Fruit fly (Drosophila melanogaster) whole organism, embryonic: Measurements from ENCODE around the gene CG15764.

Experiments
- ATbp ChIP-seq: fragments of 200-800 bp; sonication (Bioruptor generic); optimal IDR thresholded peaks from 2 replicates; lab custom pipeline; 2017; ENCODE audit warnings: missing biosample characterization, mild to moderate bottlenecking, missing genetic modification characterization, missing genetic modification reagents
- Ada2b ChIP-seq: fragments of 200-800 bp; sonication (Bioruptor generic); IDR thresholded peaks from 2 replicates; pipeline ENCODE4 v1.3.6; 2022; ENCODE audit warnings: missing biosample characterization, missing genetic modification characterization
- C15 ChIP-seq: fragments of 200-800 bp; sonication (Bioruptor generic); IDR thresholded peaks from 3 replicates; pipeline ENCODE4 v1.3.6; 2022; ENCODE audit warnings: missing biosample characterization, missing genetic modification characterization
- CG11456 ChIP-seq: fragments of 200-800 bp; sonication (Bioruptor generic); IDR thresholded peaks from 3 replicates; pipeline ENCODE4 v1.3.6; 2022; ENCODE audit warnings: missing biosample characterization, missing genetic modification characterization
- CG11723 ChIP-seq: fragments of 200-800 bp; sonication (Bioruptor generic); optimal IDR thresholded peaks from 2 replicates; lab custom pipeline; 2017; ENCODE audit warnings: missing biosample characterization, mild to moderate bottlenecking, missing genetic modification characterization
- CG13424 ChIP-seq: fragments of 200-800 bp; sonication (Bioruptor generic); optimal IDR thresholded peaks from 2 replicates; lab custom pipeline; 2019; ENCODE audit warnings: missing biosample characterization, mild to moderate bottlenecking, missing genetic modification characterization, moderate library complexity
- CG14667 ChIP-seq: fragments of 200-800 bp; sonication (Bioruptor generic); IDR thresholded peaks from 2 replicates; pipeline ENCODE4 v1.3.6; 2022; ENCODE audit warnings: missing biosample characterization, missing genetic modification characterization
- CG17802 ChIP-seq: fragments of 200-800 bp; sonication (Bioruptor generic); optimal IDR thresholded peaks from 2 replicates; lab custom pipeline; 2018; ENCODE audit warnings: missing biosample characterization, mild to moderate bottlenecking, missing genetic modification characterization, moderate library complexity
- CG18262 ChIP-seq: fragments of 200-800 bp; optimal IDR thresholded peaks from 3 replicates; lab custom pipeline; 2019; ENCODE audit warnings: missing biosample characterization, mild to moderate bottlenecking, missing genetic modification characterization, moderate library complexity
- CG2116 ChIP-seq: fragments of 200-800 bp; sonication (Bioruptor generic); optimal IDR thresholded peaks from 3 replicates; lab custom pipeline; 2018; ENCODE audit warnings: missing biosample characterization, mild to moderate bottlenecking, missing genetic modification characterization
- CG31224 ChIP-seq: fragments of 200-800 bp; sonication (Bioruptor generic); IDR thresholded peaks from 2 replicates; pipeline ENCODE4 v1.3.6; 2022; ENCODE audit warnings: missing biosample characterization, missing genetic modification characterization
- CG32767 ChIP-seq: fragments of 200-800 bp; sonication (Bioruptor generic); IDR thresholded peaks from 2 replicates; pipeline ENCODE4 v1.3.6; 2022; ENCODE audit warnings: missing biosample characterization, missing genetic modification characterization
- CG32772 ChIP-seq: fragments of 200-800 bp; sonication (Bioruptor generic); IDR thresholded peaks from 2 replicates; pipeline ENCODE4 v1.3.6; 2022; ENCODE audit warnings: missing biosample characterization, missing genetic modification characterization
- CG33213 ChIP-seq: fragments of 200-800 bp; sonication (Bioruptor generic); optimal IDR thresholded peaks from 3 replicates; lab custom pipeline; 2016; ENCODE audit warnings: missing biosample characterization, missing genetic modification characterization
- CG34376 ChIP-seq: fragments of 200-800 bp; sonication (Bioruptor generic); optimal IDR thresholded peaks from 2 replicates; lab custom pipeline; 2018; ENCODE audit warnings: missing biosample characterization, mild to moderate bottlenecking, missing genetic modification characterization
- CG4360 ChIP-seq: fragments of 200-800 bp; sonication (Bioruptor generic); IDR thresholded peaks from 2 replicates; pipeline ENCODE4 v1.3.6; 2022; ENCODE audit warnings: missing biosample characterization, missing genetic modification characterization
- CG4424 ChIP-seq: fragments of 200-800 bp; sonication (Bioruptor generic); optimal IDR thresholded peaks from 3 replicates; lab custom pipeline; 2016; ENCODE audit warnings: missing biosample characterization, missing genetic modification characterization
- CG4854 ChIP-seq: fragments of 200-800 bp; sonication (Bioruptor generic); optimal IDR thresholded peaks from 2 replicates; lab custom pipeline; 2016; ENCODE audit warnings: missing biosample characterization, missing genetic modification characterization, inconsistent platforms
- CG6854 ChIP-seq: fragments of 200-800 bp; sonication (Bioruptor generic); optimal IDR thresholded peaks from 3 replicates; lab custom pipeline; 2017; ENCODE audit warnings: missing biosample characterization, mild to moderate bottlenecking, missing genetic modification characterization
- CG7745 ChIP-seq: fragments of 200-800 bp; sonication (Bioruptor generic); optimal IDR thresholded peaks from 2 replicates; lab custom pipeline; 2018; ENCODE audit warnings: missing biosample characterization, mild to moderate bottlenecking, missing genetic modification characterization, moderate library complexity
- CG8089 ChIP-seq: fragments of 200-800 bp; sonication (Bioruptor generic); optimal IDR thresholded peaks from 3 replicates; lab custom pipeline; 2016; ENCODE audit warnings: missing biosample characterization, missing genetic modification characterization
- CG8359 ChIP-seq: fragments of 200-800 bp; sonication (Bioruptor generic); optimal IDR thresholded peaks from 2 replicates; lab custom pipeline; 2017; ENCODE audit warnings: missing biosample characterization, mild to moderate bottlenecking, missing genetic modification characterization, borderline replicate concordance
- CG8944 ChIP-seq: fragments of 200-800 bp; sonication (Bioruptor generic); optimal IDR thresholded peaks from 3 replicates; lab custom pipeline; 2016; ENCODE audit warnings: missing biosample characterization, missing genetic modification characterization
- D19A ChIP-seq: fragments of 200-800 bp; optimal IDR thresholded peaks from 3 replicates; lab custom pipeline; 2019; ENCODE audit warnings: missing biosample characterization, mild to moderate bottlenecking, missing genetic modification characterization, moderate library complexity
- Dref ChIP-seq: fragments of 200-800 bp; sonication (Bioruptor generic); IDR thresholded peaks from 2 replicates; pipeline ENCODE4 v1.3.6; 2022; ENCODE audit warnings: missing biosample characterization, missing genetic modification characterization
- Ets65A ChIP-seq: fragments of 200-800 bp; sonication (Bioruptor generic); peaks from one replicate; lab custom pipeline; 2016; ENCODE audit warnings: missing biosample characterization, missing genetic modification characterization
- Fer1 ChIP-seq: fragments of 200-800 bp; sonication (Bioruptor generic); optimal IDR thresholded peaks from 2 replicates; lab custom pipeline; 2017; ENCODE audit warnings: missing biosample characterization, mild to moderate bottlenecking, missing genetic modification characterization
- Hsf ChIP-seq: fragments of 200-800 bp; sonication (Bioruptor generic); optimal IDR thresholded peaks from 3 replicates; lab custom pipeline; 2016; ENCODE audit warnings: missing biosample characterization, missing genetic modification characterization
- Neu2 ChIP-seq: fragments of 200-800 bp; sonication (Bioruptor generic); optimal IDR thresholded peaks from 3 replicates; lab custom pipeline; 2016; ENCODE audit warnings: missing biosample characterization, missing genetic modification characterization, borderline replicate concordance
- Oaz ChIP-seq: fragments of 200-800 bp; sonication (Bioruptor generic); IDR thresholded peaks from 2 replicates; pipeline ENCODE4 v1.3.6; 2022; ENCODE audit warnings: missing biosample characterization, missing genetic modification characterization
- Opbp ChIP-seq: fragments of 200-800 bp; sonication (Bioruptor generic); IDR thresholded peaks from 3 replicates; pipeline ENCODE4 v1.3.6; 2022; ENCODE audit warnings: missing biosample characterization, missing genetic modification characterization; ENCODE audit not compliant: partially characterized antibody
- Scr ChIP-seq: fragments of 200-800 bp; sonication (Bioruptor generic); IDR thresholded peaks from 2 replicates; pipeline ENCODE4 v1.3.6; 2022; ENCODE audit warnings: missing biosample characterization, missing genetic modification characterization; ENCODE audit not compliant: partially characterized antibody
- Spps ChIP-seq: fragments of 200-800 bp; sonication (Bioruptor generic); optimal IDR thresholded peaks from 2 replicates; lab custom pipeline; 2018; ENCODE audit warnings: missing biosample characterization, mild to moderate bottlenecking, missing genetic modification characterization
- Xbp1 ChIP-seq: fragments of 200-800 bp; sonication (Bioruptor generic); optimal IDR thresholded peaks from 3 replicates; lab custom pipeline; 2016; ENCODE audit warnings: missing biosample characterization, mild to moderate bottlenecking, missing genetic modification characterization
- Xrp1 ChIP-seq: fragments of 200-800 bp; sonication (Bioruptor generic); IDR thresholded peaks from 2 replicates; pipeline ENCODE4 v1.3.6; 2022; ENCODE audit warnings: missing biosample characterization, missing genetic modification characterization
- ato ChIP-seq: fragments of 200-800 bp; sonication (Bioruptor generic); IDR thresholded peaks from 2 replicates; pipeline ENCODE4 v1.3.6; 2022; ENCODE audit warnings: missing biosample characterization, missing genetic modification characterization; ENCODE audit not compliant: partially characterized antibody
- bbx ChIP-seq: fragments of 200-800 bp; sonication (Bioruptor generic); IDR thresholded peaks from 2 replicates; pipeline ENCODE4 v1.3.6; 2022; ENCODE audit warnings: missing biosample characterization, missing genetic modification characterization; ENCODE audit not compliant: partially characterized antibody
- bowl ChIP-seq: fragments of 200-800 bp; sonication (Bioruptor generic); IDR thresholded peaks from 2 replicates; pipeline ENCODE4 v1.3.6; 2022; ENCODE audit warnings: missing biosample characterization, missing genetic modification characterization
- chm ChIP-seq: fragments of 200-800 bp; sonication (Bioruptor generic); IDR thresholded peaks from 2 replicates; pipeline ENCODE4 v1.3.6; 2022; ENCODE audit warnings: missing biosample characterization, missing genetic modification characterization
- gsb ChIP-seq: fragments of 200-800 bp; sonication (Bioruptor generic); IDR thresholded peaks from 2 replicates; pipeline ENCODE4 v1.3.6; 2022; ENCODE audit warnings: missing biosample characterization, missing genetic modification characterization
- hbn ChIP-seq: fragments of 200-800 bp; sonication (Bioruptor generic); IDR thresholded peaks from 2 replicates; pipeline ENCODE4 v1.3.6; 2022; ENCODE audit warnings: missing biosample characterization, missing genetic modification characterization; ENCODE audit not compliant: partially characterized antibody
- lmd ChIP-seq: fragments of 200-800 bp; sonication (Bioruptor generic); IDR thresholded peaks from 2 replicates; pipeline ENCODE4 v1.3.6; 2022; ENCODE audit warnings: missing biosample characterization, missing genetic modification characterization
- repo ChIP-seq: fragments of 200-800 bp; sonication (Bioruptor generic); optimal IDR thresholded peaks from 2 replicates; lab custom pipeline; 2016; ENCODE audit warnings: missing biosample characterization, missing genetic modification characterization
- rib ChIP-seq: fragments of 200-800 bp; sonication (Bioruptor generic); IDR thresholded peaks from 2 replicates; pipeline ENCODE4 v1.3.6; 2022; ENCODE audit warnings: missing biosample characterization, missing genetic modification characterization
- sens ChIP-seq: fragments of 200-800 bp; sonication (Bioruptor generic); peaks from one replicate; lab custom pipeline; 2016; ENCODE audit warnings: missing biosample characterization, missing genetic modification characterization
- sens-2 ChIP-seq: fragments of 200-800 bp; sonication (Bioruptor generic); IDR thresholded peaks from 2 replicates; pipeline ENCODE4 v1.3.6; 2022; ENCODE audit warnings: missing biosample characterization, missing genetic modification characterization
- sob ChIP-seq: fragments of 200-800 bp; sonication (Bioruptor generic); IDR thresholded peaks from 2 replicates; pipeline ENCODE4 v1.3.6; 2022; ENCODE audit warnings: missing biosample characterization, missing genetic modification characterization
- trem ChIP-seq: fragments of 200-800 bp; optimal IDR thresholded peaks from 3 replicates; lab custom pipeline; 2019; ENCODE audit warnings: missing biosample characterization, mild to moderate bottlenecking, missing genetic modification characterization, moderate library complexity
- unpg ChIP-seq: fragments of 200-800 bp; sonication (Bioruptor generic); optimal IDR thresholded peaks from 3 replicates; lab custom pipeline; 2018; ENCODE audit warnings: missing biosample characterization, mild to moderate bottlenecking, missing genetic modification characterization, moderate library complexity
- vfl ChIP-seq: fragments of 200-800 bp; sonication (Bioruptor generic); optimal IDR thresholded peaks from 2 replicates; lab custom pipeline; 2016; ENCODE audit warnings: missing biosample characterization, missing genetic modification characterization
- z ChIP-seq: fragments of 200-800 bp; sonication (Bioruptor generic); IDR thresholded peaks from 3 replicates; pipeline ENCODE4 v1.3.6; 2022; ENCODE audit warnings: missing biosample characterization, missing genetic modification characterization

CG15764 gene

dm6 chrX:5866095-5866494 lies 2.8 kb upstream of the CG15764 start (continued):
- TF ChIP-seq Ada2b (GFP tag; lab: Robert Waterston, UW), result 0 out of 2 replicates have a peak, but pooled peaks have one; percentile 9
- TF ChIP-seq CG7745, result no peak
- TF ChIP-seq bowl (GFP tag; lab: Robert Waterston, UW), result no peak
- TF ChIP-seq Fer1 (GFP tag; lab: Kevin White, UChicago), result peak; percentile 35
- TF ChIP-seq Oaz (GFP tag; lab: Robert Waterston, UW), result no peak
- TF ChIP-seq CG33213 (GFP tag; lab: Kevin White, UChicago), result no peak
- TF ChIP-seq CG17802 (tag; lab: Kevin White, UChicago), result no peak
- TF ChIP-seq lmd, result 0 out of 2 replicates have a peak, but pooled peaks have one; percentile 9
- TF ChIP-seq CG8359 (GFP tag; lab: Kevin White, UChicago), result no peak
- TF ChIP-seq CG31224 (GFP tag; lab: Robert Waterston, UW), result no peak
- TF ChIP-seq vfl, result no peak
- no peak for TF ChIP-seq gsb (GFP tag; lab: Robert Waterston, UW)

DNA sequence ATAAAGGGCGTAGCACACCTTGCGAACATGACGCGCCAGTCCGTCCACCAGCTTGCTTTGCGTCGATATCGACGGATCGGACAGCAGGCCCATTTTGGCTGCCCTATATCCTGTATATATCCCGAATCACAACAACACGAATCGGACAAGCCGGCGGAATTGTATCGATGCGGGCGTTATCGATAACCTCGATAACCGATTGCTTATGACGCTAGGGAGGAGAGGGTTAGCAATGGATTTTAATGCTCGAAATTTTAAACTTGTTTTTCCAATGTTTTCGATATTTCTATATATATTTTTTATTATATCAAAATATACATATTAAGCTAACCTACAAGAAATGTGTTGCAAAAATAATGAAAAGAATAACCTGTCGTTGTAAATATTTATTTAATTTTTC lies 4.3 kb downstream of the CG15764 start, which contains the start of gene GAA1:
GAA1 (minus strand) TSS at position 194 of the 400 bp plus-strand sequence.
- TF ChIP-seq CG6854 (GFP tag; lab: Kevin White, UChicago) (no peak), CG4360 (peak; percentile 64; the same call in 1 of the 2 replicates), C15 (GFP tag; lab: Robert Waterston, UW) (no peak), chm (GFP tag; lab: Robert Waterston, UW) (no peak), CG11723 (GFP tag; lab: Kevin White, UChicago) (no peak), Neu2 (GFP tag; lab: Kevin White, UChicago) (no peak), CG32767 (GFP tag; lab: Robert Waterston, UW) (no peak), unpg (GFP tag; lab: Kevin White, UChicago) (no peak), hbn (GFP tag; lab: Robert Waterston, UW) (peak; percentile 78), D19A (tag; lab: Kevin White, UChicago) (peak; percentile 56), trem (tag; lab: Kevin White, UChicago) (peak; percentile 21), CG8089 (GFP tag; lab: Kevin White, UChicago) (no peak), Xrp1 (GFP tag; lab: Robert Waterston, UW) (peak; percentile 42; the same call in 1 of the 2 replicates), CG14667 (no peak), Dref (GFP tag; lab: Robert Waterston, UW) (peak; percentile 82), sob (GFP tag; lab: Robert Waterston, UW) (no peak), rib (GFP tag; lab: Robert Waterston, UW) (no peak), CG13424 (tag; lab: Kevin White, UChicago) (peak; percentile 12), z (no peak), ato (GFP tag; lab: Robert Waterston, UW) (peak; percentile 94), Ets65A (no peak), repo (GFP tag; lab: Kevin White, UChicago) (no peak), CG4424 (GFP tag; lab: Kevin White, UChicago) (no peak), CG4854 (GFP tag; lab: Kevin White, UChicago) (no peak), CG34376 (GFP tag; lab: Kevin White, UChicago) (no peak), Xbp1 (GFP tag; lab: Kevin White, UChicago) (peak; percentile 20), CG32772 (GFP tag; lab: Robert Waterston, UW) (no peak), sens-2 (GFP tag; lab: Robert Waterston, UW) (no peak), CG8944 (GFP tag; lab: Kevin White, UChicago) (no peak), Hsf (GFP tag; lab: Kevin White, UChicago) (no peak), sens (GFP tag; lab: Kevin White, UChicago) (no peak), CG2116 (GFP tag; lab: Kevin White, UChicago) (peak; percentile 86), Scr (GFP tag; lab: Robert Waterston, UW) (peak; percentile 85), CG11456 (GFP tag; lab: Robert Waterston, UW) (no peak), Opbp (GFP tag; lab: Robert Waterston, UW) (peak; percentile 86; the same call in 2 of the 3 replicates), bbx (peak; percentile 93), CG18262 (tag; lab: Kevin White, UChicago) (peak; percentile 23), Spps (tag; lab: Kevin White, UChicago) (no peak), ATbp (GFP tag; lab: Kevin White, UChicago) (no peak)
